Worm (Caenorhabditis elegans) whole organism, early embryonic: ENCODE results near the gene unc-51.

ENCODE experiments used
- ama-1 ChIP-seq: fragments of 150-350 bp; optimal IDR thresholded peaks from 2 replicates; lab custom pipeline; 2014
- ceh-36 ChIP-seq: sonication (generic microtip); optimal IDR thresholded peaks from 2 replicates; lab custom pipeline; 2016; ENCODE audit warnings: missing genetic modification characterization, inconsistent platforms, missing compliant biosample characterization
- ets-7 ChIP-seq: sonication (generic microtip); optimal IDR thresholded peaks from 2 replicates; lab custom pipeline; 2016; ENCODE audit warnings: missing genotype, missing genetic modification characterization, missing compliant biosample characterization
- flt-1 ChIP-seq: fragments of 200-800 bp; sonication (Bioruptor generic); IDR thresholded peaks from 2 replicates; pipeline ENCODE4 v1.3.6; 2022; ENCODE audit warnings: missing genetic modification characterization, missing compliant biosample characterization
- hmg-4 ChIP-seq: fragments of 200-800 bp; sonication (Bioruptor generic); optimal IDR thresholded peaks from 2 replicates; lab custom pipeline; 2018; ENCODE audit warnings: mild to moderate bottlenecking, missing genetic modification characterization, missing compliant biosample characterization
- pes-1 ChIP-seq: fragments of 200-800 bp; sonication (Bioruptor generic); IDR thresholded peaks from 2 replicates; pipeline ENCODE4 v1.3.6; 2022; ENCODE audit warnings: missing genetic modification reagents, missing genetic modification characterization, missing compliant biosample characterization
- scrt-1 ChIP-seq: fragments of 200-800 bp; sonication (Bioruptor generic); IDR thresholded peaks from 2 replicates; pipeline ENCODE4 v1.3.6; 2022; ENCODE audit warnings: missing genetic modification characterization, missing compliant biosample characterization
- tbx-11 ChIP-seq: fragments of 200-800 bp; sonication (Bioruptor generic); IDR thresholded peaks from 2 replicates; pipeline ENCODE4 v1.3.6; 2022; ENCODE audit warnings: missing genetic modification characterization, missing compliant biosample characterization
- tbx-37 ChIP-seq: fragments of 200-800 bp; sonication (Bioruptor generic); conservative IDR thresholded peaks from 2 replicates; pipeline ENCODE4 v1.3.6; 2022; ENCODE audit warnings: missing genetic modification reagents, missing genetic modification characterization, missing compliant biosample characterization

- TF ChIP-seq ceh-36 (tag; lab: Kevin White, UChicago): no peak
- no peak for TF ChIP-seq hmg-4 (GFP tag; lab: Kevin White, UChicago)
- no peak for TF ChIP-seq flt-1 (GFP tag; lab: Robert Waterston, UW)
- TF ChIP-seq ama-1: no peak
- no peak for TF ChIP-seq tbx-11 (GFP tag; lab: Robert Waterston, UW)
- TF ChIP-seq pes-1 (GFP tag; lab: Robert Waterston, UW): no peak
- TF ChIP-seq ets-7: no peak
- TF ChIP-seq tbx-37 (GFP tag; lab: Robert Waterston, UW): no peak
- TF ChIP-seq scrt-1 (GFP tag; lab: Robert Waterston, UW): no peak
Measured at ce11 chrV:19954491-19954890, 49.8 kb downstream of the unc-51 start.
